Fruit fly (Drosophila melanogaster) whole organism, prepupa: ENCODE data around the gene CG6791.

Experiments
- Blimp-1 ChIP-seq: fragments of 200-800 bp; sonication (Bioruptor generic); optimal IDR thresholded peaks from 3 replicates; lab custom pipeline; 2017; ENCODE audit warnings: missing biosample characterization, missing genetic modification characterization, mild to moderate bottlenecking, moderate library complexity, missing genetic modification reagents
- CG10631 ChIP-seq: fragments of 200-800 bp; sonication (Bioruptor generic); optimal IDR thresholded peaks from 2 replicates; lab custom pipeline; 2016; ENCODE audit warnings: missing biosample characterization, missing genetic modification characterization
- CG10669 ChIP-seq: fragments of 200-800 bp; sonication (Bioruptor generic); optimal IDR thresholded peaks from 3 replicates; lab custom pipeline; 2018; ENCODE audit warnings: missing biosample characterization, mild to moderate bottlenecking, missing genetic modification characterization, moderate library complexity
- CG11294 ChIP-seq: fragments of 200-800 bp; sonication (Bioruptor generic); IDR thresholded peaks from 2 replicates; pipeline ENCODE4 v1.3.6; 2022; ENCODE audit warnings: missing biosample characterization, missing genetic modification characterization
- CG11762 ChIP-seq: fragments of 200-800 bp; sonication (Bioruptor generic); optimal IDR thresholded peaks from 3 replicates; lab custom pipeline; 2016; ENCODE audit warnings: missing biosample characterization, missing genetic modification characterization; ENCODE audit not compliant: insufficient read depth
- CG15336 ChIP-seq: fragments of 200-800 bp; sonication (Bioruptor generic); IDR thresholded peaks from 2 replicates; pipeline ENCODE4 v1.3.6; 2022; ENCODE audit warnings: missing biosample characterization, missing genetic modification characterization
- CG1621 ChIP-seq: fragments of 200-800 bp; sonication (Bioruptor generic); optimal IDR thresholded peaks from 3 replicates; lab custom pipeline; 2018; ENCODE audit warnings: missing biosample characterization, mild to moderate bottlenecking, missing genetic modification characterization
- CG16779 ChIP-seq: fragments of 200-800 bp; sonication (Bioruptor generic); optimal IDR thresholded peaks from 3 replicates; lab custom pipeline; 2017; ENCODE audit warnings: missing biosample characterization, mild to moderate bottlenecking, missing genetic modification characterization
- CG3032 ChIP-seq: fragments of 200-800 bp; optimal IDR thresholded peaks from 2 replicates; lab custom pipeline; 2019; ENCODE audit warnings: missing biosample characterization, mild to moderate bottlenecking, missing genetic modification characterization, moderate library complexity
- CG31627 ChIP-seq: fragments of 200-800 bp; sonication (Bioruptor generic); optimal IDR thresholded peaks from 3 replicates; lab custom pipeline; 2016; ENCODE audit warnings: missing biosample characterization, missing genetic modification characterization
- CG32006 ChIP-seq: fragments of 200-800 bp; sonication (Bioruptor generic); optimal IDR thresholded peaks from 3 replicates; lab custom pipeline; 2017; ENCODE audit warnings: missing biosample characterization, mild to moderate bottlenecking, missing genetic modification characterization
- CG34406 ChIP-seq: fragments of 200-800 bp; sonication (Bioruptor generic); optimal IDR thresholded peaks from 3 replicates; lab custom pipeline; 2016; ENCODE audit warnings: missing biosample characterization, missing genetic modification characterization
- CG3919 ChIP-seq: fragments of 200-800 bp; sonication (Bioruptor generic); optimal IDR thresholded peaks from 3 replicates; lab custom pipeline; 2016; ENCODE audit warnings: missing biosample characterization, missing genetic modification characterization
- CG6163 ChIP-seq: fragments of 200-800 bp; sonication (Bioruptor generic); IDR thresholded peaks from 3 replicates; pipeline ENCODE4 v1.3.6; 2022; ENCODE audit warnings: missing biosample characterization, missing genetic modification characterization
- CG6276 ChIP-seq: fragments of 200-800 bp; sonication (Bioruptor generic); optimal IDR thresholded peaks from 2 replicates; lab custom pipeline; 2017; ENCODE audit warnings: missing biosample characterization, mild to moderate bottlenecking, missing genetic modification characterization
- CG6792 ChIP-seq: fragments of 200-800 bp; sonication (Bioruptor generic); optimal IDR thresholded peaks from 3 replicates; lab custom pipeline; 2016; ENCODE audit warnings: missing biosample characterization, missing genetic modification characterization
- CG6808 ChIP-seq: fragments of 200-800 bp; sonication (Bioruptor generic); optimal IDR thresholded peaks from 3 replicates; lab custom pipeline; 2017; ENCODE audit warnings: missing biosample characterization, missing genetic modification characterization, mild to moderate bottlenecking, moderate library complexity, missing genetic modification reagents
- CG7368 ChIP-seq: fragments of 200-800 bp; sonication (Bioruptor generic); optimal IDR thresholded peaks from 3 replicates; lab custom pipeline; 2016; ENCODE audit warnings: missing biosample characterization, missing genetic modification characterization
- CG8119 ChIP-seq: fragments of 200-800 bp; sonication (Bioruptor generic); IDR thresholded peaks from 3 replicates; pipeline ENCODE4 v1.3.6; 2022; ENCODE audit warnings: missing biosample characterization, missing genetic modification characterization
- CG8319 ChIP-seq: fragments of 200-800 bp; sonication (Bioruptor generic); optimal IDR thresholded peaks from 3 replicates; lab custom pipeline; 2016; ENCODE audit warnings: missing biosample characterization, missing genetic modification characterization
- CG8632 ChIP-seq: fragments of 200-800 bp; sonication (Bioruptor generic); optimal IDR thresholded peaks from 3 replicates; lab custom pipeline; 2016; ENCODE audit warnings: missing biosample characterization, missing genetic modification characterization
- CG9139 ChIP-seq: fragments of 200-800 bp; sonication (Bioruptor generic); optimal IDR thresholded peaks from 3 replicates; lab custom pipeline; 2017; ENCODE audit warnings: missing biosample characterization, mild to moderate bottlenecking, missing genetic modification characterization
- Eip75B ChIP-seq: fragments of 200-800 bp; sonication (Bioruptor generic); optimal IDR thresholded peaks from 3 replicates; lab custom pipeline; 2016; ENCODE audit warnings: missing biosample characterization, missing genetic modification characterization
- Eip78C ChIP-seq: fragments of 200-800 bp; sonication (Bioruptor generic); peaks from one replicate; lab custom pipeline; 2016; ENCODE audit warnings: missing biosample characterization, missing genetic modification characterization
- Ets21C ChIP-seq: fragments of 200-800 bp; sonication (Bioruptor generic); optimal IDR thresholded peaks from 3 replicates; lab custom pipeline; 2016; ENCODE audit warnings: missing biosample characterization, missing genetic modification characterization
- Ets96B ChIP-seq: fragments of 200-800 bp; optimal IDR thresholded peaks from 2 replicates; lab custom pipeline; 2019; ENCODE audit warnings: missing biosample characterization, mild to moderate bottlenecking, missing genetic modification characterization, moderate library complexity
- Gug ChIP-seq: fragments of 200-800 bp; sonication (Bioruptor generic); IDR thresholded peaks from 2 replicates; pipeline ENCODE4 v1.3.6; 2022; ENCODE audit warnings: missing biosample characterization, missing genetic modification characterization
- Hr38 ChIP-seq: sonication (Bioruptor generic); optimal IDR thresholded peaks from 2 replicates; lab custom pipeline; 2016; ENCODE audit warnings: missing biosample characterization, missing genetic modification characterization
- Hr4 ChIP-seq: fragments of 200-800 bp; sonication (Bioruptor generic); optimal IDR thresholded peaks from 3 replicates; lab custom pipeline; 2016; ENCODE audit warnings: missing biosample characterization, missing genetic modification characterization
- Lpt ChIP-seq: fragments of 200-800 bp; sonication (Bioruptor generic); optimal IDR thresholded peaks from 3 replicates; lab custom pipeline; 2016; ENCODE audit warnings: missing biosample characterization, missing genetic modification characterization
- Met ChIP-seq: fragments of 200-800 bp; sonication (Bioruptor generic); optimal IDR thresholded peaks from 3 replicates; lab custom pipeline; 2016; ENCODE audit warnings: missing biosample characterization, missing genetic modification characterization
- OdsH ChIP-seq: fragments of 200-800 bp; sonication (Bioruptor generic); optimal IDR thresholded peaks from 3 replicates; lab custom pipeline; 2016; ENCODE audit warnings: missing biosample characterization, missing genetic modification characterization
- Smox ChIP-seq: fragments of 200-800 bp; sonication (Bioruptor generic); optimal IDR thresholded peaks from 3 replicates; lab custom pipeline; 2016; ENCODE audit warnings: missing biosample characterization, missing genetic modification characterization
- Sox14 ChIP-seq: fragments of 200-800 bp; sonication (Bioruptor generic); optimal IDR thresholded peaks from 3 replicates; lab custom pipeline; 2016; ENCODE audit warnings: missing biosample characterization, missing genetic modification characterization
- Sox15 ChIP-seq: fragments of 200-800 bp; sonication (Bioruptor generic); optimal IDR thresholded peaks from 3 replicates; lab custom pipeline; 2016; ENCODE audit warnings: missing biosample characterization, missing genetic modification characterization
- achi ChIP-seq: fragments of 200-800 bp; sonication (Bioruptor generic); optimal IDR thresholded peaks from 3 replicates; lab custom pipeline; 2016; ENCODE audit warnings: missing biosample characterization, missing genetic modification characterization
- acj6 ChIP-seq: fragments of 200-800 bp; sonication (Bioruptor generic); optimal IDR thresholded peaks from 3 replicates; lab custom pipeline; 2016; ENCODE audit warnings: missing biosample characterization, missing genetic modification characterization
- dac ChIP-seq: fragments of 200-800 bp; sonication (Bioruptor generic); optimal IDR thresholded peaks from 2 replicates; lab custom pipeline; 2017; ENCODE audit warnings: missing biosample characterization, mild to moderate bottlenecking, missing genetic modification characterization
- dsx ChIP-seq: fragments of 200-800 bp; optimal IDR thresholded peaks from 3 replicates; lab custom pipeline; 2019; ENCODE audit warnings: missing biosample characterization, mild to moderate bottlenecking, missing genetic modification characterization, moderate library complexity; ENCODE audit not compliant: poor library complexity, severe bottlenecking
- eg ChIP-seq: fragments of 200-800 bp; sonication (Bioruptor generic); IDR thresholded peaks from 3 replicates; pipeline ENCODE4 v1.3.6; 2022; ENCODE audit warnings: missing biosample characterization, missing genetic modification characterization
- esn ChIP-seq: fragments of 200-800 bp; sonication (Bioruptor generic); optimal IDR thresholded peaks from 2 replicates; lab custom pipeline; 2016; ENCODE audit warnings: missing biosample characterization, mild to moderate bottlenecking, missing genetic modification characterization, moderate library complexity
- fd59A ChIP-seq: fragments of 200-800 bp; sonication (Bioruptor generic); optimal IDR thresholded peaks from 2 replicates; lab custom pipeline; 2017; ENCODE audit warnings: missing biosample characterization, mild to moderate bottlenecking, missing genetic modification characterization, missing genetic modification reagents
- fkh ChIP-seq: fragments of 200-800 bp; sonication (Bioruptor generic); optimal IDR thresholded peaks from 3 replicates; lab custom pipeline; 2017; ENCODE audit warnings: missing biosample characterization, mild to moderate bottlenecking, missing genetic modification characterization, moderate library complexity
- lz ChIP-seq: fragments of 200-800 bp; sonication (Bioruptor generic); optimal IDR thresholded peaks from 3 replicates; lab custom pipeline; 2016; ENCODE audit warnings: missing biosample characterization, missing genetic modification characterization
- net ChIP-seq: fragments of 200-800 bp; sonication (Bioruptor generic); optimal IDR thresholded peaks from 3 replicates; lab custom pipeline; 2016; ENCODE audit warnings: missing biosample characterization, missing genetic modification characterization
- salr ChIP-seq, 2 experiments: fragments of 200-800 bp; sonication (Bioruptor generic); optimal IDR thresholded peaks; 3 replicates each; lab custom pipeline; 2016 to 2018; ENCODE audit warnings: missing biosample characterization in 2 of 2, missing genetic modification characterization in 2 of 2, mild to moderate bottlenecking in 1 of 2
- spab ChIP-seq: fragments of 200-800 bp; sonication (Bioruptor generic); optimal IDR thresholded peaks from 2 replicates; lab custom pipeline; 2017; ENCODE audit warnings: missing biosample characterization, mild to moderate bottlenecking, missing genetic modification characterization, missing genetic modification reagents
- ss ChIP-seq, 2 experiments: fragments of 200-800 bp; sonication (Bioruptor generic); optimal IDR thresholded peaks; 2 replicates in 1 of 2; 3 replicates in 1 of 2; lab custom pipeline; 2017 to 2018; ENCODE audit warnings: mild to moderate bottlenecking in 2 of 2, missing biosample characterization in 2 of 2, missing genetic modification characterization in 2 of 2, moderate library complexity in 1 of 2
- svp ChIP-seq: fragments of 200-800 bp; sonication (Bioruptor generic); peaks from one replicate; lab custom pipeline; 2016; ENCODE audit warnings: missing biosample characterization, missing genetic modification characterization

Gene CG6791

dm6 chr3R:11569993-11570392, 20.0 kb downstream of the CG6791 start:
- TF ChIP-seq eg (GFP tag; lab: Robert Waterston, UW) (no peak), CG3919 (GFP tag; lab: Kevin White, UChicago) (no peak), Sox15 (no peak), Gug (GFP tag; lab: Robert Waterston, UW) (no peak), spab (no peak), CG31627 (GFP tag; lab: Kevin White, UChicago) (no peak)

- no peak for TF ChIP-seq Ets21C
- TF ChIP-seq CG10631 (GFP tag; lab: Kevin White, UChicago) = no peak
- no peak for TF ChIP-seq CG34406
- TF ChIP-seq Ets96B (tag; lab: Kevin White, UChicago) = no peak
- TF ChIP-seq CG1621 (tag; lab: Kevin White, UChicago) = no peak
- no peak for TF ChIP-seq achi
- no peak for TF ChIP-seq lz (GFP tag; lab: Kevin White, UChicago)
- TF ChIP-seq esn = no peak
- no peak for TF ChIP-seq acj6 (GFP tag; lab: Kevin White, UChicago)
- TF ChIP-seq Hr4 = no peak
- no peak for TF ChIP-seq dsx (GFP tag; lab: Kevin White, UChicago)
- no peak for TF ChIP-seq CG10669
- no peak for TF ChIP-seq Blimp-1 (GFP tag; lab: Kevin White, UChicago)
- TF ChIP-seq svp (GFP tag; lab: Kevin White, UChicago) = peak; percentile 97
- no peak for TF ChIP-seq spab
- peak; percentile 62 for TF ChIP-seq CG16779 (tag; lab: Kevin White, UChicago)
- TF ChIP-seq CG11294 = peak; percentile 22; the same call in 1 of the 2 replicates
- no peak for TF ChIP-seq CG8319 (GFP tag; lab: Kevin White, UChicago)
- TF ChIP-seq CG8119 (GFP tag; lab: Robert Waterston, UW) = peak; percentile 67; the same call in 2 of the 3 replicates
- TF ChIP-seq net (GFP tag; lab: Kevin White, UChicago) = peak; percentile 45
- TF ChIP-seq Met = no peak
- TF ChIP-seq CG3919 (GFP tag; lab: Kevin White, UChicago) = peak; percentile 32
- TF ChIP-seq CG11762 (GFP tag; lab: Kevin White, UChicago) = peak; percentile 16
- TF ChIP-seq salr (GFP tag; optimal IDR thresholded peaks at IDR 0.05; lab: Kevin White, UChicago) = no peak
- no peak for TF ChIP-seq Lpt (GFP tag; lab: Kevin White, UChicago)
- no peak for TF ChIP-seq Sox15
- peak; percentile 74 for TF ChIP-seq CG9139
- TF ChIP-seq Hr38 (GFP tag; lab: Kevin White, UChicago) = no peak
- TF ChIP-seq Eip75B = no peak
- peak; percentile 68 for TF ChIP-seq Eip78C
- no peak for TF ChIP-seq Smox (GFP tag; lab: Kevin White, UChicago)
- no peak for TF ChIP-seq OdsH (GFP tag; lab: Kevin White, UChicago)
- TF ChIP-seq CG8632 (GFP tag; lab: Kevin White, UChicago) = peak; percentile 6
- TF ChIP-seq dac = no peak
- peak; percentile 70; the same call in 2 of the 3 replicates for TF ChIP-seq eg (GFP tag; lab: Robert Waterston, UW)
- peak; percentile 43 for TF ChIP-seq CG6808 (GFP tag; lab: Kevin White, UChicago)
- peak; percentile 19 for TF ChIP-seq CG7368 (GFP tag; lab: Kevin White, UChicago)
- no peak for TF ChIP-seq CG32006
- peak; percentile 80 for TF ChIP-seq CG15336
- TF ChIP-seq CG6792 (GFP tag; lab: Kevin White, UChicago) = no peak
- no peak for TF ChIP-seq Sox14
- peak; percentile 82 for TF ChIP-seq fkh (GFP tag; lab: Kevin White, UChicago)
- peak; percentile 60 to 65 for TF ChIP-seq ss (GFP tag; optimal IDR thresholded peaks at IDR 0.05; lab: Kevin White, UChicago)
- peak; percentile 76 for TF ChIP-seq CG6163 (GFP tag; lab: Robert Waterston, UW)
- TF ChIP-seq fd59A (GFP tag; lab: Kevin White, UChicago) = no peak
- TF ChIP-seq CG3032 (tag; lab: Kevin White, UChicago) = no peak
- peak; percentile 31 for TF ChIP-seq CG6276 (GFP tag; lab: Kevin White, UChicago)
Observed at dm6 chr3R:11568873-11569450, 21.0 kb downstream of the CG6791 start, which contains the start of gene Mrp4. Mrp4 (plus strand) TSS chr3R:11569250.
